Worm (Caenorhabditis elegans) whole organism, L2 larva: ENCODE results near the gene fkb-1.

Source experiments
- F13H6.1 ChIP-seq: sonication (generic microtip); optimal IDR thresholded peaks from 2 replicates; lab custom pipeline; 2016; ENCODE audit warnings: missing genetic modification characterization, missing compliant biosample characterization
- lin-39 ChIP-seq: fragments of 150-350 bp; optimal IDR thresholded peaks from 2 replicates; lab custom pipeline; 2014; ENCODE audit warnings: missing biosample characterization, missing genetic modification reagents, missing genetic modification characterization
- nhr-10 ChIP-seq: sonication (generic microtip); optimal IDR thresholded peaks from 2 replicates; lab custom pipeline; 2017; ENCODE audit warnings: missing biosample characterization, missing genetic modification characterization
- nhr-12 ChIP-seq: fragments of 150-350 bp; optimal IDR thresholded peaks from 2 replicates; lab custom pipeline; 2014; ENCODE audit warnings: missing biosample characterization, missing genetic modification characterization
- skn-1 ChIP-seq: sonication (generic microtip); optimal IDR thresholded peaks from 2 replicates; lab custom pipeline; 2017; ENCODE audit warnings: missing biosample characterization, missing genetic modification characterization
- sma-9 ChIP-seq, 2 experiments: fragments of 150-350 bp in 1 of 2; sonication (generic microtip) in 1 of 2; optimal IDR thresholded peaks; 2 replicates each; lab custom pipeline; 2014 to 2016; ENCODE audit warnings: missing genetic modification characterization in 2 of 2, mild to moderate bottlenecking in 1 of 2, missing biosample characterization in 1 of 2, missing compliant biosample characterization in 1 of 2, missing genetic modification reagents in 1 of 2, moderate library complexity in 1 of 2
- snpc-4 ChIP-seq: fragments of 150-350 bp; optimal IDR thresholded peaks from 2 replicates; lab custom pipeline; 2014; ENCODE audit warnings: missing biosample characterization, missing genetic modification characterization
- unc-62 ChIP-seq: fragments of 150-350 bp; optimal IDR thresholded peaks from 2 replicates; lab custom pipeline; 2014; ENCODE audit warnings: missing biosample characterization, missing genetic modification reagents, missing genetic modification characterization
- zag-1 ChIP-seq: fragments of 150-350 bp; optimal IDR thresholded peaks from 2 replicates; lab custom pipeline; 2014; ENCODE audit warnings: missing biosample characterization, missing genetic modification characterization

ce11 chrIV:11037118-11037719, 837 bp downstream of the fkb-1 start:
- no peak for TF ChIP-seq F13H6.1 (tag; lab: Kevin White, UChicago)
- TF ChIP-seq zag-1 (tag; lab: Kevin White, UChicago) = peak; percentile 22
- no peak for TF ChIP-seq sma-9 (GFP tag; optimal IDR thresholded peaks at IDR 0.05; lab: Kevin White, UChicago)
- no peak for TF ChIP-seq sma-9 (tag; optimal IDR thresholded peaks at IDR 0.05; lab: Kevin White, UChicago)
- no peak for TF ChIP-seq unc-62 (GFP tag; lab: Kevin White, UChicago)
- no peak for TF ChIP-seq nhr-10 (tag; lab: Kevin White, UChicago)
- TF ChIP-seq skn-1 (tag; lab: Kevin White, UChicago) = no peak
- no peak for TF ChIP-seq snpc-4 (tag; lab: Kevin White, UChicago)
- no peak for TF ChIP-seq lin-39
- no peak for TF ChIP-seq nhr-12 (tag; lab: Kevin White, UChicago)
